Fruit fly (Drosophila melanogaster) whole organism, embryonic: ENCODE measurements around the gene CG42488.

Source experiments
- Bgb ChIP-seq: fragments of 200-800 bp; sonication (Bioruptor generic); IDR thresholded peaks from 2 replicates; pipeline ENCODE4 v1.3.6; 2022; ENCODE audit warnings: missing biosample characterization, missing genetic modification characterization; ENCODE audit not compliant: partially characterized antibody
- Blimp-1 ChIP-seq: fragments of 200-800 bp; sonication (Bioruptor generic); optimal IDR thresholded peaks from 3 replicates; lab custom pipeline; 2018; ENCODE audit warnings: missing biosample characterization, missing genetic modification characterization, mild to moderate bottlenecking, moderate library complexity, missing genetic modification reagents
- CG10543 ChIP-seq: fragments of 200-800 bp; sonication (Bioruptor generic); optimal IDR thresholded peaks from 3 replicates; lab custom pipeline; 2017; ENCODE audit warnings: missing biosample characterization, mild to moderate bottlenecking, missing genetic modification characterization, moderate library complexity
- CG11398 ChIP-seq: fragments of 200-800 bp; sonication (Bioruptor generic); optimal IDR thresholded peaks from 2 replicates; lab custom pipeline; 2016; ENCODE audit warnings: missing biosample characterization, missing genetic modification characterization
- CG17361 ChIP-seq: fragments of 200-800 bp; sonication (Bioruptor generic); IDR thresholded peaks from 3 replicates; pipeline ENCODE4 v1.3.6; 2022; ENCODE audit warnings: missing biosample characterization, missing genetic modification characterization
- CG17829 ChIP-seq: fragments of 200-800 bp; optimal IDR thresholded peaks from 2 replicates; lab custom pipeline; 2019; ENCODE audit warnings: missing biosample characterization, mild to moderate bottlenecking, missing genetic modification characterization, moderate library complexity
- CG17912 ChIP-seq: fragments of 200-800 bp; sonication (Bioruptor generic); optimal IDR thresholded peaks from 2 replicates; lab custom pipeline; 2018; ENCODE audit warnings: missing biosample characterization, mild to moderate bottlenecking, missing genetic modification characterization
- CG18262 ChIP-seq: fragments of 200-800 bp; optimal IDR thresholded peaks from 3 replicates; lab custom pipeline; 2019; ENCODE audit warnings: missing biosample characterization, mild to moderate bottlenecking, missing genetic modification characterization, moderate library complexity
- CG2199 ChIP-seq: fragments of 200-800 bp; sonication (Bioruptor generic); IDR thresholded peaks from 3 replicates; pipeline ENCODE4 v1.3.6; 2022; ENCODE audit warnings: missing biosample characterization, missing genetic modification characterization
- CG30403 ChIP-seq: fragments of 200-800 bp; sonication (Bioruptor generic); optimal IDR thresholded peaks from 3 replicates; lab custom pipeline; 2016; ENCODE audit warnings: missing biosample characterization, missing genetic modification characterization
- CG3065 ChIP-seq: fragments of 200-800 bp; sonication (Bioruptor generic); optimal IDR thresholded peaks from 2 replicates; lab custom pipeline; 2016; ENCODE audit warnings: missing biosample characterization, missing genetic modification characterization
- CG31365 ChIP-seq: fragments of 200-800 bp; sonication (Bioruptor generic); optimal IDR thresholded peaks from 2 replicates; lab custom pipeline; 2018; ENCODE audit warnings: missing biosample characterization, mild to moderate bottlenecking, missing genetic modification characterization
- CG31441 ChIP-seq: fragments of 200-800 bp; sonication (Bioruptor generic); IDR thresholded peaks from 2 replicates; pipeline ENCODE4 v1.3.6; 2022; ENCODE audit warnings: missing biosample characterization, missing genetic modification characterization
- CG3995 ChIP-seq: fragments of 200-800 bp; sonication (Bioruptor generic); optimal IDR thresholded peaks from 3 replicates; lab custom pipeline; 2016; ENCODE audit warnings: missing biosample characterization, missing genetic modification characterization
- CG4360 ChIP-seq: fragments of 200-800 bp; sonication (Bioruptor generic); IDR thresholded peaks from 2 replicates; pipeline ENCODE4 v1.3.6; 2022; ENCODE audit warnings: missing biosample characterization, missing genetic modification characterization
- CG4854 ChIP-seq: fragments of 200-800 bp; sonication (Bioruptor generic); optimal IDR thresholded peaks from 2 replicates; lab custom pipeline; 2016; ENCODE audit warnings: missing biosample characterization, missing genetic modification characterization, inconsistent platforms
- CG6254 ChIP-seq: fragments of 200-800 bp; sonication (Bioruptor generic); optimal IDR thresholded peaks from 3 replicates; lab custom pipeline; 2017; ENCODE audit warnings: mild to moderate bottlenecking, missing biosample characterization, missing genetic modification reagents, missing genetic modification characterization
- CG6791 ChIP-seq: fragments of 200-800 bp; sonication (Bioruptor generic); IDR thresholded peaks from 3 replicates; pipeline ENCODE4 v1.3.6; 2022; ENCODE audit warnings: missing biosample characterization, missing genetic modification characterization; ENCODE audit not compliant: partially characterized antibody
- CG6854 ChIP-seq: fragments of 200-800 bp; sonication (Bioruptor generic); optimal IDR thresholded peaks from 3 replicates; lab custom pipeline; 2017; ENCODE audit warnings: missing biosample characterization, mild to moderate bottlenecking, missing genetic modification characterization
- CG7786 ChIP-seq: fragments of 200-800 bp; sonication (Bioruptor generic); optimal IDR thresholded peaks from 2 replicates; lab custom pipeline; 2016; ENCODE audit warnings: missing biosample characterization, missing genetic modification characterization
- CG8290 ChIP-seq, 3 experiments: fragments of 200-800 bp; sonication (Bioruptor generic); optimal IDR thresholded peaks; 2 replicates each; lab custom pipeline; 2016 to 2019; ENCODE audit warnings: missing biosample characterization in 3 of 3, missing genetic modification characterization in 3 of 3, mild to moderate bottlenecking in 2 of 3, moderate library complexity in 1 of 3
- CG8359 ChIP-seq: fragments of 200-800 bp; sonication (Bioruptor generic); optimal IDR thresholded peaks from 2 replicates; lab custom pipeline; 2017; ENCODE audit warnings: missing biosample characterization, mild to moderate bottlenecking, missing genetic modification characterization, borderline replicate concordance
- CG8765 ChIP-seq: fragments of 200-800 bp; sonication (Bioruptor generic); IDR thresholded peaks from 2 replicates; pipeline ENCODE4 v1.3.6; 2022; ENCODE audit warnings: missing biosample characterization, missing genetic modification characterization
- CG9727 ChIP-seq: fragments of 200-800 bp; sonication (Bioruptor generic); optimal IDR thresholded peaks from 3 replicates; lab custom pipeline; 2017; ENCODE audit warnings: missing biosample characterization, mild to moderate bottlenecking, missing genetic modification characterization
- D19A ChIP-seq: fragments of 200-800 bp; optimal IDR thresholded peaks from 3 replicates; lab custom pipeline; 2019; ENCODE audit warnings: missing biosample characterization, mild to moderate bottlenecking, missing genetic modification characterization, moderate library complexity
- Dbx ChIP-seq: fragments of 200-800 bp; sonication (Bioruptor generic); IDR thresholded peaks from 3 replicates; pipeline ENCODE4 v1.3.6; 2022; ENCODE audit warnings: missing biosample characterization, missing genetic modification characterization
- Deaf1 ChIP-seq: fragments of 200-800 bp; optimal IDR thresholded peaks from 3 replicates; lab custom pipeline; 2019; ENCODE audit warnings: missing biosample characterization, mild to moderate bottlenecking, missing genetic modification characterization, moderate library complexity
- HLH3B ChIP-seq: fragments of 200-800 bp; sonication (Bioruptor generic); IDR thresholded peaks from 2 replicates; pipeline ENCODE4 v1.3.6; 2022; ENCODE audit warnings: missing biosample characterization, missing genetic modification characterization
- HLH54F ChIP-seq: fragments of 200-800 bp; sonication (Bioruptor generic); optimal IDR thresholded peaks from 3 replicates; lab custom pipeline; 2016; ENCODE audit warnings: missing biosample characterization, missing genetic modification characterization
- NK7.1 ChIP-seq: fragments of 200-800 bp; sonication (Bioruptor generic); optimal IDR thresholded peaks from 3 replicates; lab custom pipeline; 2016; ENCODE audit warnings: missing biosample characterization, missing genetic modification characterization
- PHDP ChIP-seq: fragments of 200-800 bp; sonication (Bioruptor generic); optimal IDR thresholded peaks from 3 replicates; lab custom pipeline; 2018; ENCODE audit warnings: missing biosample characterization, mild to moderate bottlenecking, missing genetic modification characterization, moderate library complexity
- Ptx1 ChIP-seq: fragments of 200-800 bp; sonication (Bioruptor generic); IDR thresholded peaks from 2 replicates; pipeline ENCODE4 v1.3.6; 2022; ENCODE audit warnings: missing biosample characterization, missing genetic modification characterization
- Sox100B ChIP-seq: fragments of 200-800 bp; sonication (Bioruptor generic); optimal IDR thresholded peaks from 3 replicates; lab custom pipeline; 2018; ENCODE audit warnings: missing biosample characterization, mild to moderate bottlenecking, missing genetic modification characterization
- Usf ChIP-seq: fragments of 200-800 bp; sonication (Bioruptor generic); optimal IDR thresholded peaks from 2 replicates; lab custom pipeline; 2017; ENCODE audit warnings: missing genotype, missing biosample characterization, missing genetic modification characterization
- ase ChIP-seq: fragments of 200-800 bp; sonication (Bioruptor generic); IDR thresholded peaks from 3 replicates; pipeline ENCODE4 v1.3.6; 2022; ENCODE audit warnings: missing biosample characterization, missing genetic modification characterization
- bsh ChIP-seq, 2 experiments: fragments of 200-800 bp; sonication (Bioruptor generic); optimal IDR thresholded peaks; 2 replicates each; lab custom pipeline; 2017 to 2018; ENCODE audit warnings: mild to moderate bottlenecking in 2 of 2, missing biosample characterization in 2 of 2, missing genetic modification characterization in 2 of 2, moderate library complexity in 1 of 2
- dpn ChIP-seq, 2 experiments: fragments of 200-800 bp; sonication (Bioruptor generic); optimal IDR thresholded peaks; 3 replicates each; lab custom pipeline; 2016; ENCODE audit warnings: missing biosample characterization in 2 of 2, missing genetic modification characterization in 2 of 2
- emc ChIP-seq: fragments of 200-800 bp; sonication (Bioruptor generic); optimal IDR thresholded peaks from 2 replicates; lab custom pipeline; 2016; ENCODE audit warnings: missing biosample characterization, missing genetic modification characterization
- gce ChIP-seq: fragments of 200-800 bp; sonication (Bioruptor generic); IDR thresholded peaks from 3 replicates; pipeline ENCODE4 v1.3.6; 2022; ENCODE audit warnings: missing biosample characterization, missing genetic modification characterization
- gem ChIP-seq: fragments of 200-800 bp; sonication (Bioruptor generic); optimal IDR thresholded peaks from 2 replicates; lab custom pipeline; 2019; ENCODE audit warnings: missing biosample characterization, mild to moderate bottlenecking, missing genetic modification characterization, moderate library complexity
- hbn ChIP-seq: fragments of 200-800 bp; sonication (Bioruptor generic); IDR thresholded peaks from 2 replicates; pipeline ENCODE4 v1.3.6; 2022; ENCODE audit warnings: missing biosample characterization, missing genetic modification characterization; ENCODE audit not compliant: partially characterized antibody
- lov ChIP-seq, 2 experiments: fragments of 200-800 bp in 1 of 2; fragments of >200 bp in 1 of 2; sonication (Bioruptor generic) in 1 of 2; IDR thresholded peaks in 1 of 2; optimal IDR thresholded peaks in 1 of 2; 2 replicates in 1 of 2; 3 replicates in 1 of 2; pipeline versions ENCODE4 v1.3.6 to Lab custom; 2017 to 2022; ENCODE audit warnings: missing biosample characterization in 1 of 2, missing genetic modification characterization in 1 of 2
- luna ChIP-seq: fragments of 200-800 bp; sonication (Bioruptor generic); optimal IDR thresholded peaks from 2 replicates; lab custom pipeline; 2016; ENCODE audit warnings: missing biosample characterization, missing genetic modification characterization
- mam ChIP-seq: fragments of 200-800 bp; sonication (Bioruptor generic); optimal IDR thresholded peaks from 3 replicates; lab custom pipeline; 2016; ENCODE audit warnings: missing biosample characterization, missing genetic modification characterization
- prd ChIP-seq, 3 experiments: fragments of >200 bp in 2 of 3; fragments of 200-800 bp in 1 of 3; sonication (Bioruptor generic) in 1 of 3; optimal IDR thresholded peaks in 2 of 3; IDR thresholded peaks in 1 of 3; 2 replicates in 2 of 3; 3 replicates in 1 of 3; pipeline versions ENCODE4 v1.3.6 to Lab custom; 2017 to 2022; ENCODE audit warnings: missing biosample characterization in 1 of 3, missing genetic modification characterization in 1 of 3
- pros ChIP-seq: fragments of 200-800 bp; sonication (Bioruptor generic); optimal IDR thresholded peaks from 3 replicates; lab custom pipeline; 2019; ENCODE audit warnings: missing biosample characterization, mild to moderate bottlenecking, missing genetic modification characterization, moderate library complexity
- scrt ChIP-seq: fragments of 200-800 bp; sonication (Bioruptor generic); optimal IDR thresholded peaks from 2 replicates; lab custom pipeline; 2018; ENCODE audit warnings: missing biosample characterization, mild to moderate bottlenecking, missing genetic modification characterization, moderate library complexity
- tna ChIP-seq: fragments of 200-800 bp; sonication (Bioruptor generic); IDR thresholded peaks from 2 replicates; pipeline ENCODE4 v1.3.6; 2022; ENCODE audit warnings: missing biosample characterization, missing genetic modification characterization; ENCODE audit not compliant: partially characterized antibody
- wor ChIP-seq: fragments of 200-800 bp; sonication (Bioruptor generic); IDR thresholded peaks from 2 replicates; pipeline ENCODE4 v1.3.6; 2022; ENCODE audit warnings: missing biosample characterization, missing genetic modification characterization

Gene CG42488

dm6 chr3R:25489116-25489515 is 6.2 kb downstream of the CG42488 start (continued):
- TF ChIP-seq CG9727 (peak; percentile 79), Bgb (no peak), CG17361 (peak; percentile 74), HLH3B (GFP tag; lab: Robert Waterston, UW) (peak; percentile 52; the same call in 1 of the 2 replicates), PHDP (tag; lab: Kevin White, UChicago) (peak; percentile 61), CG8359 (GFP tag; lab: Kevin White, UChicago) (no peak), CG11398 (GFP tag; lab: Kevin White, UChicago) (no peak), NK7.1 (no peak), CG8765 (GFP tag; lab: Robert Waterston, UW) (no peak), tna (GFP tag; lab: Robert Waterston, UW) (no peak), mam (no peak), prd (optimal IDR thresholded peaks at IDR 0.05; lab: Kevin White, UChicago) (no peak), prd (GFP tag; IDR thresholded peaks at IDR 0.05; lab: Robert Waterston, UW) (peak; percentile 74), CG17912 (GFP tag; lab: Kevin White, UChicago) (no peak), Dbx (GFP tag; lab: Robert Waterston, UW) (no peak), CG6254 (GFP tag; lab: Kevin White, UChicago) (peak; percentile 49), CG31365 (no peak), lov (optimal IDR thresholded peaks at IDR 0.05; lab: Kevin White, UChicago) (no peak), lov (GFP tag; IDR thresholded peaks at IDR 0.05; lab: Robert Waterston, UW) (no peak), scrt (GFP tag; lab: Kevin White, UChicago) (peak; percentile 35), CG6791 (GFP tag; lab: Robert Waterston, UW) (no peak), gem (tag; lab: Kevin White, UChicago) (peak; percentile 81), CG17829 (tag; lab: Kevin White, UChicago) (peak; percentile 77), CG8290 (GFP tag; optimal IDR thresholded peaks at IDR 0.05; lab: Kevin White, UChicago) (peak; percentile 41), CG8290 (tag; optimal IDR thresholded peaks at IDR 0.05; lab: Kevin White, UChicago) (no peak), CG30403 (GFP tag; lab: Kevin White, UChicago) (peak; percentile 42), CG18262 (tag; lab: Kevin White, UChicago) (peak; percentile 78), Ptx1 (GFP tag; lab: Robert Waterston, UW) (peak; percentile 57; the same call in 1 of the 2 replicates), wor (GFP tag; lab: Robert Waterston, UW) (peak; percentile 26; the same call in 1 of the 2 replicates), CG7786 (GFP tag; lab: Kevin White, UChicago) (no peak), bsh (GFP tag; optimal IDR thresholded peaks at IDR 0.05; lab: Kevin White, UChicago) (peak in 1 of 2 experiments; percentile 68), Usf (GFP tag; lab: Kevin White, UChicago) (no peak), ase (peak; percentile 54; the same call in 1 of the 3 replicates), CG4360 (GFP tag; lab: Robert Waterston, UW) (no peak), Sox100B (GFP tag; lab: Kevin White, UChicago) (peak; percentile 79), gce (GFP tag; lab: Robert Waterston, UW) (no peak), emc (GFP tag; lab: Kevin White, UChicago) (no peak), CG3065 (GFP tag; lab: Kevin White, UChicago) (no peak), CG4854 (no peak), Deaf1 (tag; lab: Kevin White, UChicago) (no peak), D19A (tag; lab: Kevin White, UChicago) (peak; percentile 69), CG3995 (GFP tag; lab: Kevin White, UChicago) (no peak), pros (GFP tag; lab: Kevin White, UChicago) (no peak), CG10543 (GFP tag; lab: Kevin White, UChicago) (peak; percentile 61), luna (GFP tag; lab: Kevin White, UChicago) (no peak), hbn (no peak), dpn (GFP tag; optimal IDR thresholded peaks at IDR 0.05; lab: Kevin White, UChicago) (peak in 1 of 2 experiments; percentile 37), CG6854 (GFP tag; lab: Kevin White, UChicago) (no peak), CG2199 (GFP tag; lab: Robert Waterston, UW) (0 out of 3 replicates have a peak, but pooled peaks have one; percentile 26), CG31441 (GFP tag; lab: Robert Waterston, UW) (peak; percentile 78), HLH54F (GFP tag; lab: Kevin White, UChicago) (no peak), Blimp-1 (GFP tag; lab: Kevin White, UChicago) (peak; percentile 77)
